Worm (Caenorhabditis elegans): ENCODE measurements around the gene abhd-14.

The abhd-14 gene

DNA sequence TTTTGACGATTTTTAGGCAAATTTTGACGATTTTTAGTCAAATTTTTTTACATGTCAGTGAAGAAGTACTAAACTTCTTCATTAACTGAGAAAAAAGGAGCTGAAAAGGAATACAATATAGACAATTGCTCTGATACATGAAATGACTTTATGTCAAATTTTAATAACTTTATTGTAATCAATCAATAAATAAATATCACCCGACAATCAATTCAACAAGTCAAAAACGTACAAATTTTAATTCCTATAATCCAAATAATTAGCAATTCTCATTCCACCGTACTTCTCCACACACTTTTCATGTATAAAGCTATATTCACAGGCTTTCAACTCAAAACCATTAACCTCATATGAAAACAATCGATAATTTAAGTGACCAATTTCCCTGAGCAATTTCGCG, 8.7 kb upstream of the abhd-14 start:
- no peak for TF ChIP-seq ceh-39 (tag; optimal IDR thresholded peaks at IDR 0.05)
- TF ChIP-seq flh-1 (GFP tag; optimal IDR thresholded peaks at IDR 0.05), result no peak
- TF ChIP-seq snpc-4 (tag; optimal IDR thresholded peaks at IDR 0.05), result no peak
- no peak for TF ChIP-seq sptf-1 (tag; optimal IDR thresholded peaks at IDR 0.05)
- TF ChIP-seq unc-62 (GFP tag; optimal IDR thresholded peaks at IDR 0.05), result no peak
- no peak for TF ChIP-seq nhr-2 (tag; optimal IDR thresholded peaks at IDR 0.05)
- no peak for TF ChIP-seq drap-1 (GFP tag; optimal IDR thresholded peaks at IDR 0.05)
- TF ChIP-seq mls-2 (tag; optimal IDR thresholded peaks at IDR 0.05), result no peak
- TF ChIP-seq lin-32 (GFP tag; optimal IDR thresholded peaks at IDR 0.05), result no peak
- TF ChIP-seq zip-8 (tag; optimal IDR thresholded peaks at IDR 0.05), result no peak
- TF ChIP-seq M03D4.4 (tag; optimal IDR thresholded peaks at IDR 0.05), result no peak
- TF ChIP-seq elt-1 (tag; optimal IDR thresholded peaks at IDR 0.05; ENCODE audit: borderline replicate concordance, insufficient read depth), result no peak
- TF ChIP-seq nhr-237 (tag; optimal IDR thresholded peaks at IDR 0.05), result no peak
- TF ChIP-seq pha-4 (tag; optimal IDR thresholded peaks at IDR 0.05), result no peak
- no peak for TF ChIP-seq nhr-76 (tag; optimal IDR thresholded peaks at IDR 0.05)
- TF ChIP-seq unc-120 (tag; optimal IDR thresholded peaks at IDR 0.05; ENCODE audit: poor library complexity, severe bottlenecking), result no peak
- TF ChIP-seq elt-3 (tag; optimal IDR thresholded peaks at IDR 0.05), result no peak

ce11 chrIV:1035108-1035507, 5.3 kb upstream of the abhd-14 start:
- no peak for TF ChIP-seq cnd-1 (tag; optimal IDR thresholded peaks at IDR 0.05)
- no peak for TF ChIP-seq elt-3 (tag; optimal IDR thresholded peaks at IDR 0.05)
- TF ChIP-seq snpc-4 (tag; optimal IDR thresholded peaks at IDR 0.05), result no peak
- no peak for TF ChIP-seq ztf-11 (tag; optimal IDR thresholded peaks at IDR 0.05)
- no peak for TF ChIP-seq tbx-8 (GFP tag; optimal IDR thresholded peaks at IDR 0.05)
- TF ChIP-seq lin-13 (tag; optimal IDR thresholded peaks at IDR 0.05), result no peak
- TF ChIP-seq nhr-12 (tag; optimal IDR thresholded peaks at IDR 0.05), result no peak
- TF ChIP-seq nhr-2 (tag; optimal IDR thresholded peaks at IDR 0.05), result no peak
- no peak for TF ChIP-seq nhr-237 (tag; optimal IDR thresholded peaks at IDR 0.05)
- no peak for TF ChIP-seq hlh-1 (tag; optimal IDR thresholded peaks at IDR 0.05)
- TF ChIP-seq mep-1 (tag; optimal IDR thresholded peaks at IDR 0.05), result no peak
- no peak for TF ChIP-seq drap-1 (GFP tag; optimal IDR thresholded peaks at IDR 0.05)
- no peak for TF ChIP-seq nhr-76 (tag; optimal IDR thresholded peaks at IDR 0.05)
- TF ChIP-seq ceh-83 (GFP tag; optimal IDR thresholded peaks at IDR 0.05), result no peak

DNA sequence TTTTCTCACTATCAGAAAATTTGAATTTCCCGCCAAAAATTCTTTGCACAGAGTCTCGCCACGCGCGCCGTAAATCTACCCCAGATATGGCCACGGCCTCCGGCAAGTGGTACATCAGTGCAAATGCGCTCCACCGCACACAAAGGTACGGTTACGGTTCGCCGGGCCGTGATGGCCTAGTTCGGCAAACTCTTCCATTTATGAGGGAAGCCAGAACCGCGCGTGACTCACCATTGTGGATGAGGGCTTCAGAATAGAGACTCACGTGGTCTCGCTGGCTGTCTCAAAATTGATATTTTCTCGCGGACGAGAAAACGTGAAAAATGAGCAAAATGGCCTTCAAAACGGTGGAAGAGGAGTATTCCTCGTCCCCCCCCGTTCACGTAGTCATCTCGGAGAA, 10.0 kb downstream of the abhd-14 start:
- TF ChIP-seq unc-62 (GFP tag; optimal IDR thresholded peaks at IDR 0.05) (no peak), drap-1 (GFP tag; optimal IDR thresholded peaks at IDR 0.05) (no peak), hlh-1 (tag; optimal IDR thresholded peaks at IDR 0.05) (no peak), M03D4.4 (tag; optimal IDR thresholded peaks at IDR 0.05) (no peak), tbx-8 (GFP tag; optimal IDR thresholded peaks at IDR 0.05) (no peak), ztf-11 (tag; optimal IDR thresholded peaks at IDR 0.05) (no peak), nhr-76 (tag; optimal IDR thresholded peaks at IDR 0.05) (no peak), ceh-39 (tag; optimal IDR thresholded peaks at IDR 0.05) (no peak)

- TF ChIP-seq bed-3 (GFP tag; optimal IDR thresholded peaks at IDR 0.05), result no peak
- TF ChIP-seq M03D4.4 (tag; optimal IDR thresholded peaks at IDR 0.05), result no peak
- TF ChIP-seq drap-1 (GFP tag; optimal IDR thresholded peaks at IDR 0.05), result no peak
- TF ChIP-seq ces-1 (GFP tag; optimal IDR thresholded peaks at IDR 0.05), result no peak
- no peak for TF ChIP-seq zip-8 (tag; optimal IDR thresholded peaks at IDR 0.05)
- no peak for TF ChIP-seq ceh-83 (GFP tag; optimal IDR thresholded peaks at IDR 0.05)
- TF ChIP-seq tbx-8 (GFP tag; optimal IDR thresholded peaks at IDR 0.05), result no peak
- TF ChIP-seq ceh-43 (GFP tag; optimal IDR thresholded peaks at IDR 0.05), result no peak
- no peak for TF ChIP-seq ham-2 (GFP tag; optimal IDR thresholded peaks at IDR 0.05)
- no peak for TF ChIP-seq elt-1 (tag; optimal IDR thresholded peaks at IDR 0.05; ENCODE audit: borderline replicate concordance, insufficient read depth)
- no peak for TF ChIP-seq snpc-4 (tag; optimal IDR thresholded peaks at IDR 0.05)
- no peak for TF ChIP-seq ceh-39 (tag; optimal IDR thresholded peaks at IDR 0.05)
- TF ChIP-seq pha-4 (tag; optimal IDR thresholded peaks at IDR 0.05), result no peak
- TF ChIP-seq cnd-1 (tag; optimal IDR thresholded peaks at IDR 0.05), result no peak
- TF ChIP-seq nhr-76 (tag; optimal IDR thresholded peaks at IDR 0.05), result no peak
Observed at ce11 chrIV:1015430-1015829, 14.4 kb downstream of the abhd-14 start.

- TF ChIP-seq elt-1 (tag; optimal IDR thresholded peaks at IDR 0.05; ENCODE audit: borderline replicate concordance, insufficient read depth) (no peak), sem-2 (GFP tag; optimal IDR thresholded peaks at IDR 0.05) (no peak)
Observed at ce11 chrIV:1013233-1013798, 16.5 kb downstream of the abhd-14 start.
